Worm (Caenorhabditis elegans): ENCODE measurements around the gene fbxc-55.
"Not testable (repeated sequence)": the region's sequence is repeated elsewhere in the genome, so short reads cannot be mapped to it uniquely, and the experiment has no call there.

ce11 chrII:3201242-3201641 lies 31.3 kb upstream of the fbxc-55 start, which contains the start of gene sri-48:
- not testable (repeated sequence) for TF ChIP-seq him-1, dao-5 (tag; optimal IDR thresholded peaks at IDR 0.05)
